Worm (Caenorhabditis elegans) whole organism, L4 larva: ENCODE measurements around the gene ivph-3.

Source experiments
- dve-1 ChIP-seq: sonication (generic microtip); optimal IDR thresholded peaks from 2 replicates; lab custom pipeline; 2017; ENCODE audit warnings: antibody characterized with exemption, mild to moderate bottlenecking, missing genetic modification characterization, missing compliant biosample characterization; ENCODE audit not compliant: insufficient read depth
- lin-38 ChIP-seq: fragments of 200-800 bp; sonication (Bioruptor generic); IDR thresholded peaks from 2 replicates; pipeline ENCODE4 v1.3.6; 2022; ENCODE audit warnings: missing genetic modification reagents, missing genetic modification characterization, missing compliant biosample characterization
- nhr-28 ChIP-seq: fragments of 150-350 bp; optimal IDR thresholded peaks from 2 replicates; lab custom pipeline; 2014; ENCODE audit warnings: missing biosample characterization, missing genetic modification characterization
- unc-62 ChIP-seq, 3 experiments: fragments of 150-350 bp in 1 of 3; sonication (generic microtip); optimal IDR thresholded peaks in 2 of 3; peaks in 1 of 3; 1 replicate in 1 of 3; 2 replicates in 2 of 3; lab custom pipeline; 2014 to 2017; ENCODE audit warnings: missing biosample characterization in 3 of 3, missing genetic modification characterization in 3 of 3, missing genetic modification reagents in 3 of 3, missing genotype in 1 of 3

DNA sequence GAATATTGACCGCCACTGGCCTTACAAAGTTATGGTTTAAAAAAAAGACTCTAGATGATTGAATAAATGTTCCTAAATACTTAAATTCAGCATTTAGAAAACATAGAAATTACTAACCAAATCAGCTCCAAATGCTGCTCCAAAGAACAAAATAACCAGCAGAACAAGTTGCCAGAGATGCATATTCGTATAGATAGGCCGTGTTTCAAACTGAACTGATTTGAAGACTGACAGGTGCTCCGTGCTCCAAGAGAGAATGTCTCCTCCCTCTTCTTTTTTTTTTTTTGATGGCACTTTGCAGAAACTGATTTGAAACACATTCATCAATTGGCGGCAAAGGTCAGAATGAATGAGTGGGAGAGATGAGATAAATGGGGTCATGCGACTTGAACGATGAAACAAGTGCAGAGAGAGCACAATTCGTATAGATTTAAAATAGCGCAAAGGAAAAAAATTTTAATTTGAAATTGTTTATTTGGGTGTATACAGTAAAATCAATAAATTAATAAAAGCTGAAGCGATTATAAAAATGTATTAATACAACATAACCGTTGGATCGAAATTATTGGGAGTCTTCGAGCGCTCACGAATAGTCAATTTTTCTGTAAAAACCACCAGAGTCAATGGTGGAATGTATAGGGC lies 16.2 kb downstream of the ivph-3 start, which contains the start of gene cpg-9:
- no peak for TF ChIP-seq dve-1 (tag; lab: Kevin White, UChicago)
- no peak for TF ChIP-seq lin-38
- no peak for TF ChIP-seq nhr-28
- peak in 1 of 2 experiments; percentile 92 for TF ChIP-seq unc-62 (GFP tag; optimal IDR thresholded peaks at IDR 0.05 in 1 of 2; lab: Kevin White, UChicago)
- TF ChIP-seq unc-62 (tag; optimal IDR thresholded peaks at IDR 0.05; lab: Kevin White, UChicago) = no peak
